Worm (Caenorhabditis elegans): ENCODE results near the gene F59B10.6.
A peak's percentile ranks its signal among the peaks of the same experiment; 100 is the strongest.

The F59B10.6 gene

DNA sequence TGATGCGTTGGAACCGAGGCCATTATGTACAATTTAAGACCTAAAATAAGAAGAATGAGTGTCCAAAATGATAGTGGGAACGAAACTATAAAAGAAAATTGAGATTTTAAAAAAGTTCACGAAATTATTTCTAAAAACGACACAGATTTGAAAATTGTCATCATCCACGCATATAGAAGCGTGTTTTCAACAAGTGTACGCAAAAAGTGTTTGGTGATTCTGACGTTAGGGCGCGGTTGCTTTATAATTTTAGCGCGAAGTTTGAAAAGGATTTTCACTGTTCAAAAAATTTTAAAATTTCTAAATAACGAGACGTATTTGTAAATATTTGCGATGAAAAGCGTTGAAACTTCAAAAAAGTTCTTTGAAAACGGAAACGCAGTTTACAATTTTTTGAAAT, 39.1 kb upstream of the F59B10.6 start, which contains the start of gene cdc-48.1 (continued):
- peak; percentile 87 for TF ChIP-seq xnd-1 (tag; optimal IDR thresholded peaks at IDR 0.05)
- peak; percentile 99 for TF ChIP-seq F49E8.2 (tag; optimal IDR thresholded peaks at IDR 0.05; ENCODE audit: insufficient read depth)
- TF ChIP-seq Y95B8A.8 (GFP tag; IDR thresholded peaks at IDR 0.05) = peak; percentile 100
- TF ChIP-seq cebp-1 (GFP tag; IDR thresholded peaks at IDR 0.05) = peak; percentile 94
- TF ChIP-seq cebp-1 (tag; optimal IDR thresholded peaks at IDR 0.05) = peak; percentile 98
- TF ChIP-seq F52B5.7 (tag; optimal IDR thresholded peaks at IDR 0.05) = peak; percentile 98
- peak; percentile 94 for TF ChIP-seq hsf-1 (GFP tag; IDR thresholded peaks at IDR 0.05)
- TF ChIP-seq F33H1.4 (GFP tag; IDR thresholded peaks at IDR 0.05) = peak; percentile 96
- TF ChIP-seq nfya-1 (tag; optimal IDR thresholded peaks at IDR 0.05; ENCODE audit: borderline replicate concordance, insufficient read depth) = no peak
- TF ChIP-seq cebp-2 (GFP tag; IDR thresholded peaks at IDR 0.05) = peak; percentile 91; the same call in 1 of the 2 replicates
- peak; percentile 70 for TF ChIP-seq lsy-27 (tag; optimal IDR thresholded peaks at IDR 0.05; ENCODE audit: borderline replicate concordance, insufficient read depth)
- TF ChIP-seq akir-1 (GFP tag; optimal IDR thresholded peaks at IDR 0.05) = peak; percentile 75
- peak; percentile 87 for TF ChIP-seq snpc-1.1 (tag; optimal IDR thresholded peaks at IDR 0.05; ENCODE audit: insufficient read depth)
- TF ChIP-seq nhr-80 (tag; optimal IDR thresholded peaks at IDR 0.05) = peak; percentile 98
- peak; percentile 90 for TF ChIP-seq aptf-2 (GFP tag; conservative IDR thresholded peaks at IDR 0.05)
- TF ChIP-seq lin-35 (GFP tag; optimal IDR thresholded peaks at IDR 0.05) = peak; percentile 98 to 100 (median 100)
- TF ChIP-seq D2030.7 (GFP tag; IDR thresholded peaks at IDR 0.05) = peak; percentile 99
- TF ChIP-seq ceh-79 (tag; optimal IDR thresholded peaks at IDR 0.05) = peak; percentile 88
- TF ChIP-seq attf-5 (GFP tag; optimal IDR thresholded peaks at IDR 0.05) = peak; percentile 100
- peak; percentile 98 for TF ChIP-seq B0336.3 (GFP tag; IDR thresholded peaks at IDR 0.05)
- TF ChIP-seq Y79H2A.3 (GFP tag; conservative IDR thresholded peaks at IDR 0.05) = peak; percentile 96
- peak; percentile 94 for TF ChIP-seq F39B2.1 (GFP tag; IDR thresholded peaks at IDR 0.05)
- peak; percentile 98 for TF ChIP-seq Y67H2A.10 (GFP tag; conservative IDR thresholded peaks at IDR 0.05)
- TF ChIP-seq ekl-4 (GFP tag; IDR thresholded peaks at IDR 0.05) = peak; percentile 99
- TF ChIP-seq egl-44 (GFP tag; IDR thresholded peaks at IDR 0.05) = peak; percentile 98
- TF ChIP-seq gei-17 (GFP tag; optimal IDR thresholded peaks at IDR 0.05) = peak; percentile 91
- TF ChIP-seq egl-18 (GFP tag; IDR thresholded peaks at IDR 0.05) = peak; percentile 99
- peak; percentile 59 for TF ChIP-seq fkh-3 (tag; optimal IDR thresholded peaks at IDR 0.05)
- peak; percentile 99 for TF ChIP-seq somi-1 (GFP tag; optimal IDR thresholded peaks at IDR 0.05)
- no peak for TF ChIP-seq sdz-38 (tag; optimal IDR thresholded peaks at IDR 0.05)
- peak; percentile 95 for TF ChIP-seq bed-2 (GFP tag; IDR thresholded peaks at IDR 0.05)
- TF ChIP-seq ztf-3 (GFP tag; optimal IDR thresholded peaks at IDR 0.05) = peak; percentile 96
- no peak; the same call in 1 of the 2 replicates for TF ChIP-seq lag-1 (GFP tag; IDR thresholded peaks at IDR 0.05)
- TF ChIP-seq Y56A3A.18 (GFP tag; IDR thresholded peaks at IDR 0.05) = peak; percentile 97
- peak; percentile 94 for TF ChIP-seq hmg-1.2 (GFP tag; IDR thresholded peaks at IDR 0.05)
- peak; percentile 99 for TF ChIP-seq ztf-6 (GFP tag; IDR thresholded peaks at IDR 0.05)
- peak; percentile 98 for TF ChIP-seq unc-62 (GFP tag; optimal IDR thresholded peaks at IDR 0.05)
- TF ChIP-seq rec-8 (tag; optimal IDR thresholded peaks at IDR 0.05) = peak; percentile 86 to 87
- TF ChIP-seq dpl-1 (GFP tag; optimal IDR thresholded peaks at IDR 0.05) = peak; percentile 100
- TF ChIP-seq hmg-20 (GFP tag; IDR thresholded peaks at IDR 0.05) = peak; percentile 95
- TF ChIP-seq bed-1 (GFP tag; IDR thresholded peaks at IDR 0.05) = peak; percentile 91
- TF ChIP-seq madf-6 (GFP tag; IDR thresholded peaks at IDR 0.05) = peak; percentile 99
- peak; percentile 85 for TF ChIP-seq nhr-27 (tag; optimal IDR thresholded peaks at IDR 0.05)
- TF ChIP-seq ztf-26 (tag; optimal IDR thresholded peaks at IDR 0.05) = peak; percentile 99
- TF ChIP-seq Y53F4B.3 (GFP tag; IDR thresholded peaks at IDR 0.05) = peak; percentile 94
- TF ChIP-seq B0019.2 (GFP tag; conservative IDR thresholded peaks at IDR 0.05) = peak; percentile 98
- TF ChIP-seq T07F8.4 (tag; optimal IDR thresholded peaks at IDR 0.05) = peak; percentile 90
- TF ChIP-seq zfh-2 (GFP tag; conservative IDR thresholded peaks at IDR 0.05) = no peak

Data from whole organism, young adult.